Worm (Caenorhabditis elegans) whole organism, L2 larva: ENCODE data around the gene lat-1.

Experiments used
- C34F6.9 ChIP-seq: fragments of 150-350 bp; optimal IDR thresholded peaks from 2 replicates; lab custom pipeline; 2014; ENCODE audit warnings: missing biosample characterization, missing genetic modification characterization
- F13H6.1 ChIP-seq: sonication (generic microtip); optimal IDR thresholded peaks from 2 replicates; lab custom pipeline; 2016; ENCODE audit warnings: missing genetic modification characterization, missing compliant biosample characterization
- R02D3.7 ChIP-seq: fragments of 150-350 bp; optimal IDR thresholded peaks from 2 replicates; lab custom pipeline; 2014; ENCODE audit warnings: missing biosample characterization, missing genetic modification characterization
- Y55F3AM.14 ChIP-seq: fragments of 200-800 bp; sonication (Bioruptor generic); optimal IDR thresholded peaks from 2 replicates; lab custom pipeline; 2018; ENCODE audit warnings: mild to moderate bottlenecking, missing genetic modification characterization, missing compliant biosample characterization
- ZK546.5 ChIP-seq: sonication (generic microtip); optimal IDR thresholded peaks from 2 replicates; lab custom pipeline; 2017; ENCODE audit warnings: missing biosample characterization, missing genetic modification characterization
- ama-1 ChIP-seq: fragments of 150-350 bp; optimal IDR thresholded peaks from 2 replicates; lab custom pipeline; 2018; ENCODE audit warnings: inconsistent platforms
- blmp-1 ChIP-seq: sonication (generic microtip); optimal IDR thresholded peaks from 2 replicates; lab custom pipeline; 2017; ENCODE audit warnings: missing genetic modification characterization, mild to moderate bottlenecking, missing compliant biosample characterization, antibody characterized with exemption, moderate library complexity; ENCODE audit not compliant: insufficient read depth
- ceh-16 ChIP-seq: fragments of 150-350 bp; optimal IDR thresholded peaks from 2 replicates; lab custom pipeline; 2014; ENCODE audit warnings: missing biosample characterization, missing genetic modification characterization
- ceh-82 ChIP-seq: fragments of 150-350 bp; optimal IDR thresholded peaks from 2 replicates; lab custom pipeline; 2014; ENCODE audit warnings: missing biosample characterization, missing genetic modification characterization
- dmd-4 ChIP-seq: sonication (generic microtip); optimal IDR thresholded peaks from 2 replicates; lab custom pipeline; 2017; ENCODE audit warnings: missing biosample characterization, missing genetic modification characterization
- egl-27 ChIP-seq: sonication (generic microtip); optimal IDR thresholded peaks from 3 replicates; lab custom pipeline; 2017; ENCODE audit warnings: missing biosample characterization, missing genetic modification reagents, missing genetic modification characterization
- elt-3 ChIP-seq: sonication (generic microtip); optimal IDR thresholded peaks from 2 replicates; lab custom pipeline; 2017; ENCODE audit warnings: missing biosample characterization, missing genetic modification characterization
- fos-1 ChIP-seq: fragments of 150-350 bp; optimal IDR thresholded peaks from 2 replicates; lab custom pipeline; 2014; ENCODE audit warnings: missing biosample characterization, missing genetic modification characterization
- gmeb-1 ChIP-seq: fragments of 150-350 bp; optimal IDR thresholded peaks from 2 replicates; lab custom pipeline; 2014; ENCODE audit warnings: missing biosample characterization, missing genetic modification characterization
- lin-11 ChIP-seq: fragments of 150-350 bp; sonication (generic microtip); optimal IDR thresholded peaks from 2 replicates; lab custom pipeline; 2014; ENCODE audit warnings: missing biosample characterization, missing genetic modification characterization, inconsistent platforms, mixed read lengths
- lin-13 ChIP-seq: fragments of 150-350 bp; optimal IDR thresholded peaks from 2 replicates; lab custom pipeline; 2014; ENCODE audit warnings: missing biosample characterization, missing genetic modification reagents, missing genetic modification characterization
- lin-39 ChIP-seq: fragments of 150-350 bp; optimal IDR thresholded peaks from 2 replicates; lab custom pipeline; 2014; ENCODE audit warnings: missing biosample characterization, missing genetic modification reagents, missing genetic modification characterization
- lsy-2 ChIP-seq, 2 experiments: fragments of 150-350 bp in 1 of 2; sonication (generic microtip) in 1 of 2; optimal IDR thresholded peaks; 2 replicates each; lab custom pipeline; 2014 to 2017; ENCODE audit warnings: missing biosample characterization in 2 of 2, missing genetic modification characterization in 2 of 2
- mab-5 ChIP-seq: fragments of 150-350 bp; optimal IDR thresholded peaks from 2 replicates; lab custom pipeline; 2014; ENCODE audit warnings: missing biosample characterization, missing genetic modification characterization
- mbf-1 ChIP-seq: sonication (generic microtip); optimal IDR thresholded peaks from 2 replicates; lab custom pipeline; 2017; ENCODE audit warnings: missing biosample characterization, missing genetic modification characterization
- mdl-1 ChIP-seq, 2 experiments: fragments of 150-350 bp in 1 of 2; sonication (generic microtip) in 1 of 2; optimal IDR thresholded peaks; 2 replicates each; lab custom pipeline; 2017; ENCODE audit warnings: missing biosample characterization in 2 of 2, missing genetic modification characterization in 2 of 2
- nhr-11 ChIP-seq: fragments of 150-350 bp; optimal IDR thresholded peaks from 2 replicates; lab custom pipeline; 2014; ENCODE audit warnings: missing biosample characterization, missing genetic modification characterization
- nhr-12 ChIP-seq: fragments of 150-350 bp; optimal IDR thresholded peaks from 2 replicates; lab custom pipeline; 2014; ENCODE audit warnings: missing biosample characterization, missing genetic modification characterization
- nhr-129 ChIP-seq: fragments of 150-350 bp; optimal IDR thresholded peaks from 2 replicates; lab custom pipeline; 2014; ENCODE audit warnings: missing biosample characterization, missing genetic modification characterization
- nhr-21 ChIP-seq: fragments of 150-350 bp; optimal IDR thresholded peaks from 2 replicates; lab custom pipeline; 2014; ENCODE audit warnings: missing biosample characterization, missing genetic modification characterization
- nhr-23 ChIP-seq: fragments of 150-350 bp; optimal IDR thresholded peaks from 2 replicates; lab custom pipeline; 2014; ENCODE audit warnings: missing biosample characterization, missing genetic modification reagents, missing genetic modification characterization
- nhr-237 ChIP-seq: fragments of 150-350 bp; optimal IDR thresholded peaks from 2 replicates; lab custom pipeline; 2014; ENCODE audit warnings: missing biosample characterization, missing genetic modification characterization
- nhr-25 ChIP-seq: fragments of 150-350 bp; sonication (generic microtip); optimal IDR thresholded peaks from 3 replicates; lab custom pipeline; 2014; ENCODE audit warnings: missing biosample characterization, missing genetic modification characterization
- nhr-77 ChIP-seq: fragments of 150-350 bp; optimal IDR thresholded peaks from 2 replicates; lab custom pipeline; 2014; ENCODE audit warnings: missing biosample characterization, missing genetic modification characterization
- peb-1 ChIP-seq: fragments of 150-350 bp; optimal IDR thresholded peaks from 2 replicates; lab custom pipeline; 2014; ENCODE audit warnings: missing biosample characterization, missing genetic modification characterization
- sem-4 ChIP-seq: fragments of 150-350 bp; optimal IDR thresholded peaks from 2 replicates; lab custom pipeline; 2014; ENCODE audit warnings: missing biosample characterization, missing genetic modification reagents, missing genetic modification characterization
- skn-1 ChIP-seq: sonication (generic microtip); optimal IDR thresholded peaks from 2 replicates; lab custom pipeline; 2017; ENCODE audit warnings: missing biosample characterization, missing genetic modification characterization
- sma-3 ChIP-seq: sonication (generic microtip); optimal IDR thresholded peaks from 2 replicates; lab custom pipeline; 2016; ENCODE audit warnings: missing genetic modification reagents, missing genetic modification characterization, missing compliant biosample characterization
- sma-9 ChIP-seq, 2 experiments: fragments of 150-350 bp in 1 of 2; sonication (generic microtip) in 1 of 2; optimal IDR thresholded peaks; 2 replicates each; lab custom pipeline; 2014 to 2016; ENCODE audit warnings: missing genetic modification characterization in 2 of 2, mild to moderate bottlenecking in 1 of 2, missing biosample characterization in 1 of 2, missing compliant biosample characterization in 1 of 2, missing genetic modification reagents in 1 of 2, moderate library complexity in 1 of 2
- snpc-4 ChIP-seq: fragments of 150-350 bp; optimal IDR thresholded peaks from 2 replicates; lab custom pipeline; 2014; ENCODE audit warnings: missing biosample characterization, missing genetic modification characterization
- unc-39 ChIP-seq: fragments of 150-350 bp; optimal IDR thresholded peaks from 2 replicates; lab custom pipeline; 2014; ENCODE audit warnings: missing biosample characterization, missing genetic modification characterization
- unc-62 ChIP-seq: fragments of 150-350 bp; optimal IDR thresholded peaks from 2 replicates; lab custom pipeline; 2014; ENCODE audit warnings: missing biosample characterization, missing genetic modification reagents, missing genetic modification characterization
- zag-1 ChIP-seq: fragments of 150-350 bp; optimal IDR thresholded peaks from 2 replicates; lab custom pipeline; 2014; ENCODE audit warnings: missing biosample characterization, missing genetic modification characterization
- ztf-1 ChIP-seq: fragments of 200-800 bp; sonication (Bioruptor generic); conservative IDR thresholded peaks from 2 replicates; pipeline ENCODE4 v1.3.6; 2022; ENCODE audit warnings: missing genetic modification characterization, missing compliant biosample characterization
- ztf-11 ChIP-seq: sonication (generic microtip); optimal IDR thresholded peaks from 2 replicates; lab custom pipeline; 2017; ENCODE audit warnings: missing biosample characterization, missing genetic modification characterization

The lat-1 gene

ce11 chrII:8896541-8896940, at the start of gene lat-1:
Gene lat-1 (plus strand): TSS chrII:8896841.
- TF ChIP-seq elt-3 (tag; lab: Kevin White, UChicago) (no peak), zag-1 (tag; lab: Kevin White, UChicago) (no peak), lin-13 (GFP tag; lab: Kevin White, UChicago) (no peak), sma-3 (GFP tag; lab: Kevin White, UChicago) (no peak), nhr-12 (tag; lab: Kevin White, UChicago) (no peak), ZK546.5 (no peak), nhr-11 (tag; lab: Kevin White, UChicago) (no peak), C34F6.9 (tag; lab: Kevin White, UChicago) (no peak), mdl-1 (tag; optimal IDR thresholded peaks at IDR 0.05; lab: Kevin White, UChicago) (no peak), unc-62 (GFP tag; lab: Kevin White, UChicago) (no peak), egl-27 (tag; lab: Kevin White, UChicago) (no peak), nhr-237 (tag; lab: Kevin White, UChicago) (no peak), nhr-77 (no peak), snpc-4 (tag; lab: Kevin White, UChicago) (no peak)

- TF ChIP-seq nhr-21 (tag; lab: Kevin White, UChicago) (no peak), skn-1 (no peak), fos-1 (tag; lab: Kevin White, UChicago) (no peak), sma-3 (GFP tag; lab: Kevin White, UChicago) (no peak), elt-3 (tag; lab: Kevin White, UChicago) (no peak), ceh-16 (no peak), mbf-1 (no peak), egl-27 (tag; lab: Kevin White, UChicago) (no peak), nhr-25 (tag; lab: Kevin White, UChicago) (no peak), Y55F3AM.14 (GFP tag; lab: Kevin White, UChicago) (no peak), lsy-2 (tag; optimal IDR thresholded peaks at IDR 0.05; lab: Kevin White, UChicago) (no peak), blmp-1 (tag; lab: Kevin White, UChicago) (no peak), gmeb-1 (no peak), ztf-1 (GFP tag; lab: Robert Waterston, UW) (no peak), ZK546.5 (no peak), sma-9 (GFP tag; optimal IDR thresholded peaks at IDR 0.05; lab: Kevin White, UChicago) (no peak), sma-9 (tag; optimal IDR thresholded peaks at IDR 0.05; lab: Kevin White, UChicago) (no peak), F13H6.1 (tag; lab: Kevin White, UChicago) (no peak), R02D3.7 (tag; lab: Kevin White, UChicago) (no peak), lin-11 (no peak)
Measured at ce11 chrII:8848984-8849383, 47.7 kb upstream of the lat-1 start.

ce11 chrII:8851996-8852587, 44.5 kb upstream of the lat-1 start, which contains the start of gene oac-46:
Gene oac-46 (minus strand): TSS chrII:8852096.
- TF ChIP-seq nhr-21 (tag; lab: Kevin White, UChicago), result peak; percentile 8
- TF ChIP-seq ama-1, result no peak
- no peak for TF ChIP-seq sem-4 (tag; lab: Kevin White, UChicago)
- TF ChIP-seq mdl-1 (tag; optimal IDR thresholded peaks at IDR 0.05; lab: Kevin White, UChicago), result no peak
- peak; percentile 22 for TF ChIP-seq sma-9 (GFP tag; optimal IDR thresholded peaks at IDR 0.05; lab: Kevin White, UChicago)
- no peak for TF ChIP-seq sma-9 (tag; optimal IDR thresholded peaks at IDR 0.05; lab: Kevin White, UChicago)
- TF ChIP-seq nhr-237 (tag; lab: Kevin White, UChicago), result no peak
- no peak for TF ChIP-seq ceh-82 (tag; lab: Kevin White, UChicago)
- no peak for TF ChIP-seq C34F6.9 (tag; lab: Kevin White, UChicago)
- no peak for TF ChIP-seq dmd-4 (tag; lab: Kevin White, UChicago)
- no peak for TF ChIP-seq mab-5 (tag; lab: Kevin White, UChicago)
- peak; percentile 66 for TF ChIP-seq nhr-25 (tag; lab: Kevin White, UChicago)
- no peak for TF ChIP-seq mbf-1
- no peak for TF ChIP-seq zag-1 (tag; lab: Kevin White, UChicago)
- TF ChIP-seq lin-39, result no peak
- peak; percentile 48 for TF ChIP-seq sma-3 (GFP tag; lab: Kevin White, UChicago)
- TF ChIP-seq unc-39 (tag; lab: Kevin White, UChicago), result no peak
- no peak for TF ChIP-seq ztf-1 (GFP tag; lab: Robert Waterston, UW)
- TF ChIP-seq blmp-1 (tag; lab: Kevin White, UChicago), result peak; percentile 86
- TF ChIP-seq nhr-77, result no peak
- no peak for TF ChIP-seq ZK546.5
- TF ChIP-seq egl-27 (tag; lab: Kevin White, UChicago), result peak; percentile 9
- no peak for TF ChIP-seq peb-1 (tag; lab: Kevin White, UChicago)
- no peak for TF ChIP-seq snpc-4 (tag; lab: Kevin White, UChicago)
- no peak for TF ChIP-seq lin-11
- no peak for TF ChIP-seq nhr-23
- no peak for TF ChIP-seq unc-62 (GFP tag; lab: Kevin White, UChicago)
- TF ChIP-seq lsy-2 (tag; optimal IDR thresholded peaks at IDR 0.05; lab: Kevin White, UChicago), result no peak
- TF ChIP-seq ztf-11, result no peak
- TF ChIP-seq nhr-129, result no peak
